Worm (Caenorhabditis elegans): ENCODE data around the gene mls-2.

Gene mls-2

DNA sequence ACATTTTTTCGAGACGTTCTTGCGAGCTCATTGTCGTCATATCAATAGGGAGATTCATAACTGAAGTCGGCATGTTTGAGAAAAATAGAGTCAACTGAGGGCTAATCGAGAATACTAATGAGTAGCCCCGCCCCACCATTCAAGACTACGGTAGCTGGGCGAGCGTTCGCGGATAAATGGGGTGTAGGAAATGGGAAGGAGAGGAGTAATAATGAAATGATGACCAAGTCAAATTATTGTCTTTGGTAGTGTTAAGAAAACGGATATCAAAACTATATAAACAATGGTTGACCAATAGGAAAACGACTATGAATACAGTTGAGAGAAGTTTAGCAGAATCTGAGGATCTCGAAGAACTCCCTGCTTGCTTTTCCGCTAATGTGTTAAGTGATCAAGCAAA, at the start of gene mls-2:
mls-2 (minus strand) TSS at position 101 of the 400 bp plus-strand sequence.
- TF ChIP-seq unc-62 (GFP tag; optimal IDR thresholded peaks at IDR 0.05), result no peak

DNA sequence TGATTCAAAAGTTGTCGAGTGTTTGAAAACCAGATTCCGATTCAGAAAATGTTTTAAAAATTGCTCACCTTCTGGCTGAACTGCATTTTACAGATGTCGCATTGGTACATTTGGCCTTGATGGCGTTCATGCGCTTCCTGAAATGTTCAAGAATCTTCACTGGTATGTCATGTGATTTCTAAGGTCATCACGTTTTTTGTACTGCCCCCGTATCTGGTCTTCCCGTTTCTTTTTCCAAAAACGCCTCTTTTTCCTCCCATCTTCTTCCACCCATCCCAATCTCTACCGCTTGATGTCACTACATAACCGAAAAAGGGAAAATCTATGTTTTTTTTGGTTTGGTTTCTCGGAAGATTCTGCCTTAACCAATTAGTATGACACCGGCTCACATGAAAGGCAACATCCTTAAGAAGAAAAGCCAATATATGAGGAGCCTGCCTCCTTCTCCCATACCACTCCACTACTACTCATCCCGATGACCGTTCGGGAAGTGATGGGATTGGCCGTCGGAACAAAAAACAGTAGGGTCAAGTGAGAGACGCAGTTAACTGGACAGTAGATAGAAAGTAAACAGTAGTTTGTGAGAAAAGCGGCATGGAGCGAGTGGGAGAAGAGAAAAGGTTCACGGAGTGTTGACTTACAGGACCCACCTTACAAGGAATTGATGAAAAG, 48.4 kb upstream of the mls-2 start:
- TF ChIP-seq unc-62 (GFP tag; optimal IDR thresholded peaks at IDR 0.05), result no peak

DNA sequence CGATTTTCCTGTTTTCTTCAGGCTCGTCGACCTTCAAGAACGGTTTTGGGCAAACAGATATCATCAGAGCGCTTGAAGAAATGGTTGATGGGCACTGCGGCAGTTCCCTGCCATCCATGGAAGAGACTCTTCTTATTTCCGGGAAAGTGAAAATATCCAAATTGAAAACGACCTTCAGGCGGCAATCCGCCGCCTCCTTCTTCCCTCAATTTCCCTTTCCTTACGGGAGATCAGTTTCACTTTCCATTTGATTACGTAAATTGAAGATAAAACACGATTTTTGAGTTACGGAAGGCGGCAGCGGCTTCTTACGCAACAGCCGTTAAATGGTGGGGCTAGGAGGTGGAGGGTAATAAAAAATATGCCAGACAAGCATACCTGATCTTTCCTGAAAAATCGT, 47.7 kb upstream of the mls-2 start:
- no peak for TF ChIP-seq unc-62 (GFP tag; optimal IDR thresholded peaks at IDR 0.05)

DNA sequence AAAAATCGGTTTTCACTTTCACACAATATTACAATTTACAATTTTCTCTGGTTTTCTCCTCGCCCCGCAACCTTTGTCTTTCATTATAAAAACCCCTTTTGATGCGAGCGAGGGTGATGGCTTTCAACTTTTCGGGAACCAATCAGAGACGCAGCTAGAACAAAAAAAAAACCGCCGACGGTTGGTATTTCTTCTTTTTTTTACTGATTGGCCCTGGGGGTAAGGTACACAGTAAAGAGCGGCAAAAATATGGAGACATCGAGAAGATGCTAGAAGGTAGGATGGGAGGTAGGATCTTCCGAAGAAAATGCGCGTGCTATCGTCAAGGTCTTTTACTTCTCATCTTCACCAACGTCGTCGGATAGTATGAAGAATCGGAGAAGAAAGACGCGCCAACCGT, 47.3 kb upstream of the mls-2 start:
- TF ChIP-seq unc-62 (GFP tag; optimal IDR thresholded peaks at IDR 0.05), result no peak

DNA sequence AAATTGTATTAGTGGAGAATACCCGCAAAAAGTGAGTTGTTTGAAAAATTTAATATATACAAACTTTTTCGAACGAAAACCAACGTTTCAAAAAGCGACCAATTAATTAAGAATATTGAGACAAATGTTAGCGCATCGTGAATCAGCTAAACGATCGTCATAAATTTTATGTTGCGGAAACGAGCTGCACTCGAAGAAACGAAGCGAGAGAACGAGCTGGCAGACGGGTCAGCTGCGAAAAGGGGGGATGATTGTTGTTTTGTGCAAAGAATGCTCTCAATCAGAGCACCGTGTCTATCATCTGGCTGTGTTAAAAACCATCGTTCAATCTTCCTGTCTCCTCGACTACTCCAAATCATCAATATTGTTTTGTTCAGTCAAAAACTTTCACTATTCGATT, 42.5 kb upstream of the mls-2 start:
- TF ChIP-seq unc-62 (GFP tag; optimal IDR thresholded peaks at IDR 0.05), result no peak

DNA sequence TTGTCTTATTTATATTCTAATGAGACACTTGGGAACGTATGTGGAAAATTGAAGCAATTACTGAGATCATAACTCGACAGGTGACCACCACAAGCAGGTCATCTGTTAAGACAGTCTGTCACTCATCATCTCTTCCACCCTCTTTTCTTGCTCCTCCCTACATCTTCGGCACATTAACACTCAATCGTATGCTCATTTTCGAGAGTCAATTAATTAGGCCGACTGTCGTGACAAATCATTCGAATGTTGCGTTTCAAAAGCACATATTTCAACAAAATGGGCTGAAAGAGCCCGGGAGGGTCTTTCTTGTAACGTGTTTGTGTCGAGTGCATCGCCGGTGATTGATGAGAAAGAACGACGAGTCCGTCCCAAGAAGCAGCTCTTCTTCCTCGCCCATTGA, 40.8 kb upstream of the mls-2 start:
- no peak for TF ChIP-seq unc-62 (GFP tag; optimal IDR thresholded peaks at IDR 0.05)

DNA sequence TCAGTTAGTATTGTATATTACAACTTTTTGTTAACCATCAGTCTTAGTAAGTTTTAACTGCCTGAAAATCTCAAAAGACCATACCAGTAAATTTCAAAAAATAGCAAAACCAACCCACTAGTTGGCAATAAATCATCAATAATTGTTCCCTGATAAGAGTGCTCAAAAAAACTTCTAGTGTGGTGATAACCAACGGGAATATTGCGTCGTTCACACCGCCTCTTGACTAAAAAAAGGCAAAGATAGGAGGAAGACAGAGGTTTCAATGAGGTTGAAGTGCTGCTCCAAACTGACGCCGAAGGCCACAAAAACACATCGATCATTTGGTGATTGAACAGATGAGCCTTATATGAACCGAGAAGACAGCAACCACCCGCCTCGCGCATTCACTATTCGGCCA, 39.5 kb upstream of the mls-2 start:
- no peak for TF ChIP-seq unc-62 (GFP tag; optimal IDR thresholded peaks at IDR 0.05)

DNA sequence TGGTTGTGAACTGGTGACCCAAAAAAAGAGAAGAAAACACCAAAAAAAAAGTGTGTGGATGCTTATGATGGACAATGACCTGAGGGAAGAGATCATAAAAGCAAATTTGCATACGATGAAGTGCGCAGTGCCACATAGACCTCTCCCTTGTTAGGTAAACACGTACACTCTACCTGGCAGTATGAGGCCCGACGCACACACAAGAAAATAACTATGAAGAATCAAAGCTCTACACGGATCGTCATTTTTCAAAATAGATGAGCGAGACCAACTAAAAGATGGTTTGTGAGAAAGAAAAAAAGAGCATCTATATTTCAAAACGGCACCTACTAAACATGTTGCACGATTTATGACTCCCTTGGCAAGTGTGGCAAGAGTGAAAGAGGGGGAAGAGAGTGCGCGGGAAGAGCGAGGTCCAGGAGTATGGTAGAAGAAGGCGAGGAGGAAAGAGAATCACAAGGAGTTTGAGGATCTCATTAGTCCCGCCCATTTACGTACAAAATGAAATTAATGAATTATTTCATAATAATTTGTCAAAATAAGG, 38.7 kb upstream of the mls-2 start, which contains the start of gene mig-13:
mig-13 (minus strand) TSS at position 51 of the 544 bp plus-strand sequence.
- no peak for TF ChIP-seq unc-62 (GFP tag; optimal IDR thresholded peaks at IDR 0.05)

DNA sequence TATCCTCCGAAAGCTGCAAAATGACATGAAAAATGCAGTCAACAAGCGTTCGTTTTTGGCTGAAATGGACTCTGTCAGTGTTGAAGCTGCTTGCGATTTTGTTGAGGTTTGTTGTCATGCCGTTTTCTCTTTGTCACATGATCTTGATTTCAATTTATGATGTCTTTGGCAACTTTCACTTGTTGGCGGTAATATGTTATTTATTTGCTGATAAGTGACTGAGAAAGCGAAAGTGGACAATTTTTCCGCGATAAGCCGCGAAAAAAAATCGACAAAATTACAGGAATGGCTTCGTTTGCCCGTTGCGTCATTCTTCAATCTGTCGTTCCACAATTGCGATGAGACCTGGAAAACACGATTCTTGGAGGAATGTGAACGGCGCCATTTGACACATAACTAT, 33.9 kb upstream of the mls-2 start:
- no peak for TF ChIP-seq unc-62 (GFP tag; optimal IDR thresholded peaks at IDR 0.05)

DNA sequence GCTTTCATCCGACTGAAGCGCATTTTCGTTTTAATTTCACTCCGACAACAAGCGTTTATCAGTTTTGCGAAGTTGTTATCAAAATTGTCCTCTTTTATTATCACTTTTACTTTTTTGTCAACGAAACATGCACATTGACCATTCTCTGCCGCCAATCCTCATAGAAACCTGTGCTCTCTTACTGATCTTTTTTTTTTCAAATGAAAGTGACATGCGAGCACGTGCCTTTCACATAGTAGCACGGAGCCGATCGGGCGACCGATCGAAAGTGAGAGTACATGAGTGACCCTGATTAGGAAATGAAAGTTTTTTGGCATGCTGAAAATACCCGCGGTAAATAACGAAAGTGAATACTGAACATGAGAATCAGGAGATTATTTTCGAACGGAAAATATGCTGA, 32.6 kb upstream of the mls-2 start:
- TF ChIP-seq unc-62 (GFP tag; optimal IDR thresholded peaks at IDR 0.05), result no peak

DNA sequence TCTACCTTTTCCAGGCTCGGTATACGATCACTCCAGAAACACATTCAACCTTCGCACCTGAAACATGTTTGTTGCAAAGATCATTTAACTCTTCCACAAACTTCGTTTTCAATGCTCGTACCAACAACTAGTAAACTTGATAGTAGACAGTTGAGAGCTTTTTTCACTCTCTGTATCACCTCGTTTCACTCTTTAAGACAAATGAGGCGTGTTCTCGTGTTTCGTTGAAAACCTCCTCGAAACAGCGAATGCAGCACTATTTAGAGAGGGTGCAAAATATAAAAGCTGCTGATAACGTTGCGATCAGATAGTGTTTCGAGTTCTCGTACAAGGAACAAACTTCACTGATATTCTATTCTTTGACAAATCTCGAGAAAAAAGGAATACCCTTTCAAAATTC, 31.5 kb upstream of the mls-2 start, which contains the start of gene F43C9.1:
F43C9.1 (plus strand) TSS at position 301 of the 400 bp plus-strand sequence.
- TF ChIP-seq unc-62 (GFP tag; optimal IDR thresholded peaks at IDR 0.05), result no peak

DNA sequence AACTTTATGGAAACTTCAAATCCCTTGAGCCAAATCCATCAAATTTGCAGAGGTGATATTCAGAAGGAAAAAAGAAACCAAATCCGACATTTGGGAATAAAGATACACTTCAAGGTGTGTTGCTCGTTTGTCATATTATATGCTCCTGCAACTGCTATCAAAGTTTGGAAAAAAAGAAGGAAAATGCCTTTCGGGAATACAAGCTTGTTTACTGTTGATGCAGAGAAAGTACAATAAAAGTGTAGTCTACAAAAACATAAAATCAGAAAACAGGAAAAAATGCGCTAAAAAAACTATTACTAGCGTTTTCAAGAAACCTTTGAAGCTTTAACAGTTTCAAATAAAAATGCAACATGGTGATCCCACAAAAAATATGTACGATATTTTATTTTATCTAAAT, 29.2 kb upstream of the mls-2 start:
- TF ChIP-seq unc-62 (GFP tag; optimal IDR thresholded peaks at IDR 0.05), result no peak

DNA sequence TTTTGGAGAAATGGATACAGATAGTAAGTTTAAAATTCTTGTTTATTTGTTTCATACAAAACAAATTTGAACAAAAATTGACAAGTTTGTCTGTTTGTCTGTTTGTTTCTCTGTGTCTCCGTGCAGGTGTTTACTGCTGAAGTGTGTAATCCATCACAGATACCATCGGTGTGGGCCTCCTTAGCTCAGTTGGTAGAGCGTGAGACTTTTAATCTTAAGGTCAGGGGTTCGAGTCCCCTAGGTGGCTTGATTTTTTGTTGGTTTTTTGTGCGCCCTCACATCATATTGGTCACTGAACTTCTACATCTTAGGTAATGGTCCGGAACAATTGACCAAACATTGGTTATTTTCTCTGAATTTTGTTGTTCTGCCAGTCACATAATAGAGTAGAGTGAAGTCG, 27.5 kb upstream of the mls-2 start:
- no peak for TF ChIP-seq unc-62 (GFP tag; optimal IDR thresholded peaks at IDR 0.05)

DNA sequence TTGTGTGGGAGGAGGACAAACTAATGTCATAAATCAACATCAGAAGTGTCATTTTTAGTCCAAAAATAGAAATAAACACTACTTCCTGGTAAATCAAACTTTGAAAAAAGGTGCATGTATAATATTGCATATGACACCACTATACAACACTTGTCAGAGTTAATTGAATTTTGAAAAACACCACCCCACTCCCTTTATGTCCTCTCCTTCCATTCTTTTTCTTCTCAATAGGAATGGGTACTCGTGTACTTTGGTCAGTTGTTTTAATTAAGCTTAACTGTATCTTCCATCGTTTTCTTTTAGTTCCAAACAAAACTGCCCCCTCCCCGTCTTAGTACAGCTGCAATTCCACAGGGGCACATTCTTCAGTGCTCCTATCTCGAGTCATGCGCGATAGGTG, 26.1 kb upstream of the mls-2 start:
- no peak for TF ChIP-seq unc-62 (GFP tag; optimal IDR thresholded peaks at IDR 0.05)

DNA sequence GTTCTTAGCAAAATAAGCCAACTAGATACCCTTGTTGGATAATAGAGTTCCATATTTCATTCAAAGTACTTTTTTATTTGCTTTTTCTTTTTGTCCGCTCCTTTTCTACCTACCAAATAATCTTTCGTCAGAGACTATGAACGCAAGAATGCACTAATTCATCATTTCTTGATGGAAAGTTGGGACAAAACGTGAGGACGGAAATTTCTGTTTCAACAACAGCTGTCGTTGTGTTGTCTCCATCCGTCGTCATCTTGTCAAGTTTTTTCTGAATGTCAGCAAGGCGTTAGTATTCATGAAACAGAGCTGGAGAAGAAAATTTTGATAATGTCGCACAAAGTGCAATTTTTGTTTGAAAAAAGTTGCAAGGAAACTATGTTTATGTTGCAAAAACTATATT, 23.3 kb upstream of the mls-2 start:
- no peak for TF ChIP-seq unc-62 (GFP tag; optimal IDR thresholded peaks at IDR 0.05)

DNA sequence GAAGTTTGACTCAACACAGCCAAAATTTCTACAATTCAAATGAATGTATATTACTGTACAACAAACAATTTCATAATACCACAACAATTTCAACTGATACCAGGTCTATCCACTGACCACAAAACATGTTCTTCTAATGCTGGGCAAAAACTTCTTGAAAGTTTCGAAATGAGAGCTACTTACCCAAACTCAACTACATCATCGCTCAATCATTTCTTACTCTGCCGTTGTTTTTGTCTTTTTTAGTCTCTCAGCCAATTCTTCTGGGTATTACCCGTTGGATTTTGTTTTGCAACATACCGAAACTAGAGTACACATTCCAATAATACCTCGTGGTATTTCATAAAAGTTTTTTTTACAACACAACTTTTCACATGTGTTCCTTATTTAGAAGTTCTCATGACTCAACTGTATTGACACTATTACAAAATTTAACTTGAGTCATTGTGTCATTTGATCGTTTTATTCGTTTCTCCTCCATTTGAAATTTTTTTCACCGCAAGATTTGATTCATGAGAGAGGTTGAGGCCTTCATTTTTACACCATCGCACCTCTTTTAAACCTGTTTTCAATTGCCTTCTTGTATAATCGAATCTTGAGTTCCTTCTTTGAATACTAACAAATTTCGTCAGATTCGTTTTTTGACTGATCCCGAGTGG, 21.8 kb upstream of the mls-2 start, which contains the start of gene F43C9.2:
F43C9.2 (plus strand) TSS at position 497 of the 659 bp plus-strand sequence.
- no peak for TF ChIP-seq unc-62 (GFP tag; optimal IDR thresholded peaks at IDR 0.05)

DNA sequence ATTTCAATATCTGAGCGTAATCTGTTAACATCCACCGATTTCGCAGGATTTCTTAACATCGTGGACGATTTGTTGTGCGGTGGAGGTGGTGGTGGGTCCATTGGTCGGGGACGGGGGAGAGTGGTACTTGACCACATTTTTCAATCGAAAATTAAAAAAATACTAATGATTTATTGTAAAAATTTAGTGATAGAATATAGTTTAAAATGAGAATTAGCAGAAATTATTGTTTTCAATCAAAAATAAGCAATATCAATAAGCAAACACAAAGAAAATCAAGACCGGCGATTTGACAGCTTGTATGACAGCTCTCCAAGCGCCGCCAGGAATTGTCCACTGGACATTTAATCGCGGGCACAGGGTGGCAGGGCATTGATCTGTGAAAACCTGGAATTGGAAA, 20.8 kb upstream of the mls-2 start, which contains the start of gene hum-10:
hum-10 (minus strand) TSS at position 101 of the 400 bp plus-strand sequence.
- no peak for TF ChIP-seq unc-62 (GFP tag; optimal IDR thresholded peaks at IDR 0.05)

Measured in whole organism, dauer.